Worm (Caenorhabditis elegans) whole organism, L4/young adult: ENCODE measurements around the gene daf-15.

ENCODE experiments used
- W03F9.2 ChIP-seq: fragments of 150-350 bp; optimal IDR thresholded peaks from 2 replicates; lab custom pipeline; 2014; ENCODE audit warnings: missing biosample characterization, missing genetic modification characterization
- dao-5 ChIP-seq: sonication (generic microtip); optimal IDR thresholded peaks from 2 replicates; lab custom pipeline; 2016; ENCODE audit warnings: missing genotype, missing genetic modification characterization, moderate library complexity, missing compliant biosample characterization
- him-1 ChIP-seq: sonication (generic microtip); optimal IDR thresholded peaks from 2 replicates; lab custom pipeline; 2016; ENCODE audit warnings: missing genotype, missing genetic modification reagents, missing genetic modification characterization, missing compliant biosample characterization

DNA sequence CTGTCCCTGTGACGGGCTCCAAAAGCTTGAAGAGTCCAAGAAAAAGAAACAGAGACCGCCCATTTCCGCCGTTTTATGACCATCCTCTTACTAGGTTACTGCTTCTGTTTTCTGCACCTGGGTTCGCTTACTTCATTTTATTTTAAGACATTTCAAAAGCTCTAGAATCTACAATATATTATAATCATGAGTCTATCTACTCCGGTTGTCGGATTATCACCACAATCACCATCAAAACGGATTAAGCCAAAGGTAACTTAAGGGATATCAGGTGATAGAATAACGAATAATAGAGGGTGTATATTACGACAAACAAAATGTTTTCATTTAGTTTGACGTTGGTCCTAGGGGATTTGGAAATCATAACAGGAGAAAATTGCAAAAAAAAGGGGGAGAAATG lies 46.3 kb downstream of the daf-15 start:
- TF ChIP-seq him-1 (tag; lab: Kevin White, UChicago) (no peak), W03F9.2 (tag; lab: Kevin White, UChicago) (no peak), dao-5 (tag; lab: Kevin White, UChicago) (no peak)
